Fruit fly (Drosophila melanogaster) whole organism, wandering third instar larva: Measurements from ENCODE around the gene CG9698.

ENCODE experiments used
- Abd-B ChIP-seq: fragments of >200 bp; optimal IDR thresholded peaks from 2 replicates; lab custom pipeline; 2017; ENCODE audit warnings: missing biosample characterization, missing genetic modification characterization
- CG32264 ChIP-seq: fragments of 200-800 bp; sonication (Bioruptor generic); optimal IDR thresholded peaks from 2 replicates; lab custom pipeline; 2016; ENCODE audit warnings: missing biosample characterization, missing genetic modification characterization
- CG9705 ChIP-seq: fragments of 200-800 bp; sonication (Bioruptor generic); optimal IDR thresholded peaks from 2 replicates; lab custom pipeline; 2018; ENCODE audit warnings: missing biosample characterization, mild to moderate bottlenecking, missing genetic modification characterization
- Dif ChIP-seq: fragments of 200-275, 200-300 bp; sonication (Bioruptor generic); optimal IDR thresholded peaks from 2 replicates; lab custom pipeline; 2018; ENCODE audit warnings: missing biosample characterization, missing genetic modification characterization; ENCODE audit not compliant: partially characterized antibody
- GATAd ChIP-seq: sonication (Bioruptor generic); optimal IDR thresholded peaks from 2 replicates; lab custom pipeline; 2016; ENCODE audit warnings: missing biosample characterization, missing genetic modification characterization
- HLH106 ChIP-seq: fragments of 200-800 bp; optimal IDR thresholded peaks from 3 replicates; lab custom pipeline; 2019; ENCODE audit warnings: missing biosample characterization, mild to moderate bottlenecking, missing genetic modification characterization, moderate library complexity
- Hr78 ChIP-seq: fragments of >200 bp; optimal IDR thresholded peaks from 2 replicates; lab custom pipeline; 2017; ENCODE audit warnings: missing biosample characterization, missing genetic modification characterization
- Hr83 ChIP-seq: fragments of 200-300 bp; sonication (Bioruptor generic); optimal IDR thresholded peaks from 2 replicates; lab custom pipeline; 2016; ENCODE audit warnings: missing biosample characterization, mild to moderate bottlenecking, missing genetic modification characterization, moderate library complexity; ENCODE audit not compliant: poor library complexity, severe bottlenecking
- Jra ChIP-seq: sonication (Bioruptor generic); optimal IDR thresholded peaks from 2 replicates; lab custom pipeline; 2016; ENCODE audit warnings: missing biosample characterization, missing genetic modification characterization
- Mio ChIP-seq: sonication (Bioruptor generic); optimal IDR thresholded peaks from 2 replicates; lab custom pipeline; 2016; ENCODE audit warnings: missing biosample characterization, missing genetic modification characterization
- Myc ChIP-seq: fragments of >200 bp; optimal IDR thresholded peaks from 2 replicates; lab custom pipeline; 2017
- N ChIP-seq: fragments of >200 bp; optimal IDR thresholded peaks from 2 replicates; lab custom pipeline; 2018; ENCODE audit warnings: missing biosample characterization, missing external identifiers, missing genetic modification characterization
- Rel ChIP-seq, 2 experiments: fragments of 200-800 bp; sonication (Bioruptor generic) in 1 of 2; optimal IDR thresholded peaks; 2 replicates in 1 of 2; 3 replicates in 1 of 2; lab custom pipeline; 2016 to 2019; ENCODE audit warnings: mild to moderate bottlenecking in 2 of 2, missing biosample characterization in 2 of 2, missing genetic modification characterization in 2 of 2, moderate library complexity in 1 of 2
- Sp1 ChIP-seq: fragments of 200-800 bp; sonication (Bioruptor generic); optimal IDR thresholded peaks from 3 replicates; lab custom pipeline; 2019; ENCODE audit warnings: missing biosample characterization, mild to moderate bottlenecking, missing genetic modification characterization, moderate library complexity
- Vsx2 ChIP-seq: fragments of 200-300, 225-300 bp; sonication (Bioruptor generic); optimal IDR thresholded peaks from 2 replicates; lab custom pipeline; 2018; ENCODE audit warnings: missing biosample characterization, missing genetic modification characterization; ENCODE audit not compliant: partially characterized antibody
- br ChIP-seq: fragments of 200-800 bp; sonication (Bioruptor generic); optimal IDR thresholded peaks from 2 replicates; lab custom pipeline; 2016; ENCODE audit warnings: missing biosample characterization, missing genetic modification characterization
- brk ChIP-seq: fragments of 200-800 bp; sonication (Bioruptor generic); optimal IDR thresholded peaks from 2 replicates; lab custom pipeline; 2016; ENCODE audit warnings: missing biosample characterization, mild to moderate bottlenecking, missing genetic modification characterization
- dl ChIP-seq, 2 experiments: fragments of 175-275, 200-275 bp in 1 of 2; fragments of 200-275 bp in 1 of 2; sonication (Bioruptor generic); optimal IDR thresholded peaks; lab custom pipeline; 2018; ENCODE audit warnings: mild to moderate bottlenecking in 2 of 2, missing biosample characterization in 2 of 2, missing genetic modification characterization in 2 of 2, moderate library complexity in 2 of 2; ENCODE audit not compliant: partially characterized antibody in 2 of 2, insufficient read depth in 1 of 2
- dmrt93B ChIP-seq: fragments of 200-800 bp; sonication (Bioruptor generic); optimal IDR thresholded peaks from 2 replicates; lab custom pipeline; 2018; ENCODE audit warnings: missing biosample characterization, mild to moderate bottlenecking, missing genetic modification characterization
- ey ChIP-seq: fragments of 200-800 bp; sonication (Bioruptor generic); optimal IDR thresholded peaks from 2 replicates; lab custom pipeline; 2016; ENCODE audit warnings: missing biosample characterization, missing genetic modification characterization
- foxo ChIP-seq, 2 experiments: fragments of 200-800 bp; sonication (Bioruptor generic); optimal IDR thresholded peaks; 2 replicates in 1 of 2; 3 replicates in 1 of 2; lab custom pipeline; 2016 to 2017; ENCODE audit warnings: missing biosample characterization in 2 of 2, missing genetic modification characterization in 2 of 2
- h ChIP-seq: fragments of 200-800 bp; sonication (Bioruptor generic); optimal IDR thresholded peaks from 3 replicates; lab custom pipeline; 2016; ENCODE audit warnings: missing biosample characterization, mild to moderate bottlenecking, missing genetic modification characterization
- lola ChIP-seq: fragments of >200 bp; optimal IDR thresholded peaks from 2 replicates; lab custom pipeline; 2017; ENCODE audit warnings: missing biosample characterization, missing genetic modification characterization
- pan ChIP-seq: fragments of >200 bp; optimal IDR thresholded peaks from 2 replicates; lab custom pipeline; 2017
- sage ChIP-seq: fragments of 200-800 bp; sonication (Bioruptor generic); optimal IDR thresholded peaks from 2 replicates; lab custom pipeline; 2016; ENCODE audit warnings: missing biosample characterization, mild to moderate bottlenecking, missing genetic modification characterization
- sv ChIP-seq: fragments of 200-800 bp; sonication (Bioruptor generic); optimal IDR thresholded peaks from 3 replicates; lab custom pipeline; 2016; ENCODE audit warnings: missing biosample characterization, missing genetic modification characterization
- tai ChIP-seq: sonication (Bioruptor generic); optimal IDR thresholded peaks from 2 replicates; lab custom pipeline; 2016; ENCODE audit warnings: missing biosample characterization, missing genetic modification characterization
- usp ChIP-seq: fragments of >200 bp; optimal IDR thresholded peaks from 2 replicates; lab custom pipeline; 2017; ENCODE audit warnings: missing biosample characterization, missing genetic modification characterization
- woc ChIP-seq: sonication (Bioruptor generic); optimal IDR thresholded peaks from 2 replicates; lab custom pipeline; 2016; ENCODE audit warnings: missing biosample characterization, mild to moderate bottlenecking, missing genetic modification characterization

CG9698 gene

dm6 chr3R:30514255-30514827, at the start of gene CG9698, which contains the start of gene CG31524:
CG9698 (plus strand) TSS chr3R:30514777.
CG31524 (minus strand) TSS chr3R:30514355.
- TF ChIP-seq Rel (GFP tag; optimal IDR thresholded peaks at IDR 0.05; lab: Kevin White, UChicago), result no peak
- no peak for TF ChIP-seq Rel (tag; optimal IDR thresholded peaks at IDR 0.05; lab: Kevin White, UChicago)
- no peak for TF ChIP-seq dmrt93B
- TF ChIP-seq pan (lab: Kevin White, UChicago), result no peak
- TF ChIP-seq Abd-B (GFP tag; lab: Kevin White, UChicago), result no peak
- no peak for TF ChIP-seq N
- TF ChIP-seq HLH106 (tag; lab: Kevin White, UChicago), result no peak
- TF ChIP-seq woc, result no peak
- no peak for TF ChIP-seq GATAd (GFP tag; lab: Kevin White, UChicago)
- TF ChIP-seq Dif (GFP tag; lab: Kevin White, UChicago), result no peak
- TF ChIP-seq Hr78 (GFP tag; lab: Kevin White, UChicago), result no peak
- no peak for TF ChIP-seq brk
- no peak for TF ChIP-seq CG9705 (GFP tag; lab: Kevin White, UChicago)
- TF ChIP-seq h (GFP tag; lab: Kevin White, UChicago), result no peak
- no peak for TF ChIP-seq dl (GFP tag; optimal IDR thresholded peaks at IDR 0.05; lab: Kevin White, UChicago; ENCODE audit: insufficient read depth in 1 of 2, partially characterized antibody in 2 of 2)
- no peak for TF ChIP-seq Vsx2 (GFP tag; lab: Kevin White, UChicago)
- TF ChIP-seq CG32264 (GFP tag; lab: Kevin White, UChicago), result no peak
- TF ChIP-seq usp, result no peak

- peak; percentile 56 for TF ChIP-seq brk
- TF ChIP-seq br (GFP tag; lab: Kevin White, UChicago), result no peak
- TF ChIP-seq Rel (GFP tag; optimal IDR thresholded peaks at IDR 0.05; lab: Kevin White, UChicago), result no peak
- TF ChIP-seq Rel (tag; optimal IDR thresholded peaks at IDR 0.05; lab: Kevin White, UChicago), result peak; percentile 63
- TF ChIP-seq dl (GFP tag; optimal IDR thresholded peaks at IDR 0.05; lab: Kevin White, UChicago; ENCODE audit: insufficient read depth in 1 of 2, partially characterized antibody in 2 of 2), result peak in 1 of 2 experiments; percentile 16
- TF ChIP-seq Myc (lab: Kevin White, UChicago), result peak; percentile 30
- peak; percentile 78 for TF ChIP-seq sage (GFP tag; lab: Kevin White, UChicago)
- TF ChIP-seq Vsx2 (GFP tag; lab: Kevin White, UChicago), result peak; percentile 31
- TF ChIP-seq Jra, result peak; percentile 20
- TF ChIP-seq Sp1 (GFP tag; lab: Kevin White, UChicago), result peak; percentile 4
- TF ChIP-seq lola (GFP tag; lab: Kevin White, UChicago), result no peak
- peak; percentile 8 for TF ChIP-seq Dif (GFP tag; lab: Kevin White, UChicago)
- TF ChIP-seq, all 38 proteins: peak for 9
Measured at dm6 chr3R:30465775-30466494, 48.6 kb upstream of the CG9698 start, which contains the start of gene PH4alphaEFB. PH4alphaEFB (plus strand) TSS chr3R:30466050.

- TF ChIP-seq sv (GFP tag; lab: Kevin White, UChicago), result no peak
- no peak for TF ChIP-seq sage (GFP tag; lab: Kevin White, UChicago)
- TF ChIP-seq Mio (GFP tag; lab: Kevin White, UChicago), result no peak
- no peak for TF ChIP-seq tai (GFP tag; lab: Kevin White, UChicago)
- TF ChIP-seq N, result no peak
Measured at dm6 chr3R:30466515-30466914, 48.1 kb upstream of the CG9698 start.

- peak; percentile 49 for TF ChIP-seq Vsx2 (GFP tag; lab: Kevin White, UChicago)
- TF ChIP-seq Myc (lab: Kevin White, UChicago), result peak; percentile 39
- TF ChIP-seq foxo (GFP tag; optimal IDR thresholded peaks at IDR 0.05; lab: Kevin White, UChicago), result no peak
Measured at dm6 chr3R:30467062-30467461, 47.5 kb upstream of the CG9698 start.

dm6 chr3R:30470690-30471089, 43.9 kb upstream of the CG9698 start:
- no peak for TF ChIP-seq Rel (GFP tag; optimal IDR thresholded peaks at IDR 0.05; lab: Kevin White, UChicago)
- no peak for TF ChIP-seq Rel (tag; optimal IDR thresholded peaks at IDR 0.05; lab: Kevin White, UChicago)
- no peak for TF ChIP-seq brk
- no peak for TF ChIP-seq ey (GFP tag; lab: Kevin White, UChicago)
- no peak for TF ChIP-seq CG9705 (GFP tag; lab: Kevin White, UChicago)
- no peak for TF ChIP-seq Hr83 (GFP tag; lab: Kevin White, UChicago)
- TF ChIP-seq Mio (GFP tag; lab: Kevin White, UChicago), result no peak
